Fruit fly (Drosophila melanogaster) S2 (cell line): ENCODE data around the gene AANATL2.

Experiments
- CG8478 ChIP-seq: fragments of >200 bp; optimal IDR thresholded peaks from 2 replicates; lab custom pipeline; 2018
- CTCF ChIP-seq, 2 experiments: fragments of >200 bp; optimal IDR thresholded peaks; 2 replicates each; lab custom pipeline; 2018

AANATL2 gene

DNA sequence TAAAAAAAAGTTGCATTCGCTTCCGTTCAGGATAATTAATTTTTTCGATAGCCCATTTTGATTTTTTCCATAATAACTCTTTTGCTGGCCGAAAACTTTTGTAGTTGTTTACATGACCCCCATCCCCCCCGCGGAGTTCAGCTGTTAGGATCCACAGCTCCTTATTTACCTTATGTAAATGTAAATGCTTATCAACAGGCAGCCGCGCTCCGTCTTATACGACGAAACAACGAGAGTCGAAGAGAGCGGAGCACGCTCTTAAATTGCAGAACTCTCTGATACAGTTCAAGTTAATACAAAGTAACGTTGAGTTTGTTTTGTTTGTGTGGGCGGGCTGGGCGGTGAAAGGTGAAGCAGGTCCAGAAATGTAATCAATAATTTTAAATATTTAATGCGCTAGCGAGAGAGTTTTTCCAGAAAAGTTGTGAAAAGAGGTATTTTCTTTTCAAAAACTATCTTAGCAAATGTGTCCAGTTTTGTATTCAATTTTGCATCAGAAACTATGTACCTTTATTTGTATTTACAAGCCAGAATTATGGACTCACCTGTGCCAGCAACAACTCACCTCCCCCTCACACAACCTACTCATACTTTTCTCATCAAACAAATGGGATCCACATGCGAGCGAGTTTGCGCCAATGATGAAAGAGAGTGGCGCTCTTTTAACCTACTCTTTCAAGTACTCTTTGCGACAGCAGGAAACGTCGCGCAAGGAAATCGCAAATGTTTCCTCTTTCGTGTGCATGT is 3.2 kb upstream of the AANATL2 start:
- TF ChIP-seq CG8478 (lab: Kevin White, UChicago) = no peak
- TF ChIP-seq CTCF (optimal IDR thresholded peaks at IDR 0.05; lab: Kevin White, UChicago) = no peak

DNA sequence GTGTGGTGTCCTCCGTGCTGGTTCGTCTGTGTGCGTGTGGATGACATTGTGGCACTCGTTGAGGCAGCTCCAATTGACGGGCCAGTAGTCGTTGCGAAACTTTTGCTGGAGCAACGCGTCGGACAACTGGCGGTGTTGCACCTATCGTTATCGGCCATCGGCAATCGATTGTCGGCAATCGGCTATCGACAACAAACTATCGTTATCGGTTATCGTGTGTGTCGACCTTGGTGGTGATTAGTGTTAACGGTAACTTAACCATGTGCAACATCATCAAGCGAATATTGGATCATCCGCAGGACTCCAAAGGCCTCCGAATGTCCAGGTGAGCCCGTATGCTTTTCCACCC is 2.7 kb upstream of the AANATL2 start, which contains the start of gene Ddr:
Gene Ddr, plus strand, starts transcription at position 119 of the 349 bp plus-strand sequence.
- TF ChIP-seq CG8478 (lab: Kevin White, UChicago) (no peak), CTCF (optimal IDR thresholded peaks at IDR 0.05; lab: Kevin White, UChicago) (no peak)

DNA sequence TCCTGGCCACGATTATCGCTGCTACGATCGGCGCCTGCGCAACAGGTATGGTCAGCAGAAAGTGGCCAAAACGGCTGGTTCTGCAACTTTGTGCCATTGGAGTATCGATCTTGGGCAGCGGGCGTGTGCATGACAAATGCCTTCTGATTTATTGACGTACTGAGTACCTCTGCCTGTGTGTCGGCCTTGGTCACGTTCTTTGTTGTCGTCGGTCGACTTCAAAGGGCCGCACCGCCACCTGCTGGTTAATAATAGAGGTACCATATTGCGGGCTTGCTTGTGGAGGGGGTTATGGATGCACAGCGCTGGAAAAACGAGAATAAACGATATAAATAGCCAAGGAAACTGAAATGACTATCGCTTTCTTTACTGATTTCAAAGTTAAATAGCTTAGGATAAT is 4.0 kb downstream of the AANATL2 start:
- TF ChIP-seq CG8478 (lab: Kevin White, UChicago) (no peak), CTCF (optimal IDR thresholded peaks at IDR 0.05; lab: Kevin White, UChicago) (peak; percentile 16 to 20)

DNA sequence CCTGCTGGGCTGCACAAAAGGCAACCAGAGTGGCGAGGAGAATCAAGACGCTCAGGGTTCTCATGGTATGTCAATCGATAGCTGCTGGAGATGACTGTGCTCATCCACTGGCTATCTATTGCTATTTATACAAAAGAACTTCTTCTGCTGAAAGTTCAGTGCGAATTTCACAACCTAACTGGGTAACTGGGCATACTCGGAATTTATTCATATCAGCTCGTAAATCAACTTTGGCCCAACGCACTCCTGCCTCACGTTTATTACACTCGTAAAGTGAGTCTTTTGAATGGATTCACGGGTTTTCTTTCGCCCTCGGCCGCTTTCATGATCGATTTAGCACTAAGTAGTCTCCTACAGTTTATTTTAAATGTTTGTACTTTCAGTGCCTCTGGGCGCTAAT is 8.7 kb downstream of the AANATL2 start, which contains the start of gene CG13983:
Gene CG13983, minus strand, starts transcription at position 101 of the 400 bp plus-strand sequence.
- TF ChIP-seq CG8478 (lab: Kevin White, UChicago) (no peak), CTCF (optimal IDR thresholded peaks at IDR 0.05; lab: Kevin White, UChicago) (no peak)

DNA sequence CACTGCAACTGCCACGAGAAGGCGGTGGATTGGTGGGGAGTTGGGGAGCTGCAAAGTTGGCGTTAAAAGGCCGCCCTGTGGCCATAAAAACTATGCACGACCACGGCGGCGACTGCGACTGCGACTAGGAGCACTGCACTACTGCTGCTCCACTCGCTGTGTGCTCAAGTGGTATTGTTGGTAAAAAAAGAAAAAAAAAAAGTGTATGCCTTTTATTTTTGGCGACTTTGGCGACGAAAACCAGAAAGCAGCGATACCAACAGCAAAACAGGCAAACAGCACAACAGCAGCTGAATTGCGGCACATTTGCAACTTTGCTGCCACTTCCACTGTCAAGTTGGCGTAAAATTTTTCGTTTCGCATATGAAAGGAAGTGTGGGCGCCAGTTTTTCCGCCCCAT is 15.7 kb downstream of the AANATL2 start:
- TF ChIP-seq CTCF (optimal IDR thresholded peaks at IDR 0.05; lab: Kevin White, UChicago) (no peak), CG8478 (lab: Kevin White, UChicago) (no peak)

DNA sequence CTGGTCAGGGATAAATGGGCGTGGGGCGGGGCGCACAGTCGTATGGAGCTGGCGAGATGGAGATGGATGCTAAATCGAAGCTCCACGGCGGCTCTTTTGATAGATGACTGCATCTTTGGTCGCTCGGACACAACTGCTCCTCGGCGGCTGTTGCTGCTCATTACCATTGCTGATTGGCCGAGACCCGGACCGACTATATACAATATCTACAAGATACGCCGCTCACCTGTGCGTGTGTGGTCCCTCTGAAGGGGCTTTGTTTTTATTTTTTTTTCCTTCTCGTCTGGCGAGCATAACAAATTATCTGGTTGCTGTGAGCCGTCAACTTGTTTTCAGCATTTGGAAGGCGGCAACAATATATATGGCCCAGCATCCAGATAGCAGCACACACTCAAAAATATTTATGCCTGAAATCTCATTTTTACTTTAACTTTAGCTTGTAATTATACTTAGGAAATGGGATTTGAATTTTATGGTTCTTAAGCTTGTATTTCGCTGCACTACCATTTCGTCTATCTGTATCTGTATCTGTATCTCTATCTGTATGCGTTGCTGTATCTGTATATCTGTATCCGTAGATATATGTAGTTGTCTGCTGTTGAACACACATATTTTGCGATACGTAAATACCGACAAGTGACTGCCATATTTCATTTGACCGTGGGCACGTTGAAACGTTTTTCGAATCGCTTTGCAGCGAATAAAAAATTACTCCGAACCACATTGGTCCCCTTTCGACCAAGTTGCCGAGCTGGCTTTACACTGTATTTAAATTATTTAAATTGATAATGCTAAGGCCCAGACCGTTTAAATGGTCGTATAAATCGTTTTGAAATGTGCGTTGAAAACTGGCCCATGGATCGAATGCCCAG is 18.5 kb downstream of the AANATL2 start:
- TF ChIP-seq CTCF (optimal IDR thresholded peaks at IDR 0.05; lab: Kevin White, UChicago) = no peak
- no peak for TF ChIP-seq CG8478 (lab: Kevin White, UChicago)

DNA sequence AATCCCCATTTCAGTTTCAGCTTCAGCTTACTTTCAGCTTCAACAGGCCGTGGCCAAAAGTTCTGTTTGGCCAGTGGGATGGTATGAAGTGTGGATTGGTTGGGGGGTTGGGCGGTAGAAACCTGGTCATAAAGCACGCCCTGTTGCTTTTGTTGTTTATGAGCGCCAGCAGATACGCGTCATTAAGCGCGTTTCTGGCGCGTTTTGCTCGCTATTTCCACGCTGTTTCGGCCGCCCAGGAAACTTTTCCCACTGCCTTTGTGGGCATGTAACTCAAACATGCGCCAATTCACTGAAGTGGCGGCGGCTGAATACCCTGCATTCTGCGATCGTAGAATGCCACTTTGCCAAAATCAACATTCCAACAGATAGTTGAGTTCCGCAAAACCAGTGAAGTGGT is 20.3 kb downstream of the AANATL2 start:
- TF ChIP-seq CTCF (optimal IDR thresholded peaks at IDR 0.05; lab: Kevin White, UChicago) (no peak), CG8478 (lab: Kevin White, UChicago) (no peak)

DNA sequence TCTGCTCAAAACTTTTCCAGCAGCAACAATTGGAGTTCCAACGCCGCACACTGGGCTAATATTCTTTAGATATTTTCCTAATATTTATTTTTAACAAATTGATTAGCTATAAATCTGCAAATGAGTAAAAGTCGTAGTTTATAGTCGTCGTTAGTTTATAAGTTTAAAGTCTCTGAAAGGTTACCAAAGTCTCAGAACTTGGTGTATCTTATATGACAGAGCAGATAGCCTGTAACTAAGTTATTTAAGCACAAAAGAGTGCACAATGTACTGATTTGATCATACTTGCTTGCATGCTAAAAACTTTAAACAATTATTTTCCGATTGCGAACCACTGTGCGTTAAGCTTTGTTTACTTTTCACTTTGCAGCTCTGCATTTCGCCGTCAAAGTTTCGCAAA is 21.2 kb downstream of the AANATL2 start:
- no peak for TF ChIP-seq CG8478 (lab: Kevin White, UChicago)

DNA sequence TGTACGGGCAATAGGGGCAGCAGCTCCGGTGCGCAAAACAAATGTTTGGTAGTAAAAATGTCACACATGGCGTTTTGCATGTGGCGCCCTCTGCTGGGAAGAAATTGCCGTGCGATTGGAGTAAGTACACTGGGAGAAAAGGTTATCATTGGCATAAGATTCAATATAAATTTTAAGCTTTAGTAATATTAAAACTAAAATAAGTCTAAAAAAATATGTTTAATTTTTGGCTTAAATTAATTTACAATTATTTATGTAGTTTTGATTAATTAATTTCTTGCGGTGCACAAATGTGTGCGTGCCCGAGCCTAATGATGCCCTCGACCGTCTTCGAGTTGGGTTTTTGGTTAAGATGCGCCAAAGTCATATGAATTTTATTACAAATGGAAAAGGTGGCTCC is 24.7 kb downstream of the AANATL2 start:
- no peak for TF ChIP-seq CG8478 (lab: Kevin White, UChicago)
- TF ChIP-seq CTCF (optimal IDR thresholded peaks at IDR 0.05; lab: Kevin White, UChicago) = peak; percentile 43 to 73

DNA sequence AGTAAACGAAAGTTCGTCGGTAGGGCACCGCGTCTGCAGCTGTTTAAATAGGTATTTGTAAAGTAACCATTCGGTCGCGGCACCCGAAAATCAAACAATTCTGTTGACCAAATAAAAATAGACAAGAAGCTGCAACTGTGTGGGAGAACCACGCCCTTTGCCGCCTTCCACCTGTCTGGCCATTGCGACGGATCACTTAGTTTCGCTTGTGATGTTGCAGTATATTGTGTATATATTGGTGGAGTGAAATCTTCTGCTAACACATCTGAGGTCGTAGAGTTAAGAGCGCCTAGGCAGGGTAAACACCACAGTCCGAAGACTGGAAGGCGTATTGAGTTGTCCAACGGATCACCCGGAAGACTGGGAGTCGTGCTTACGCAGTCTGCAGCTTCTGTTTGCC is 27.7 kb downstream of the AANATL2 start:
- TF ChIP-seq CG8478 (lab: Kevin White, UChicago) = no peak
- TF ChIP-seq CTCF (optimal IDR thresholded peaks at IDR 0.05; lab: Kevin White, UChicago) = no peak

DNA sequence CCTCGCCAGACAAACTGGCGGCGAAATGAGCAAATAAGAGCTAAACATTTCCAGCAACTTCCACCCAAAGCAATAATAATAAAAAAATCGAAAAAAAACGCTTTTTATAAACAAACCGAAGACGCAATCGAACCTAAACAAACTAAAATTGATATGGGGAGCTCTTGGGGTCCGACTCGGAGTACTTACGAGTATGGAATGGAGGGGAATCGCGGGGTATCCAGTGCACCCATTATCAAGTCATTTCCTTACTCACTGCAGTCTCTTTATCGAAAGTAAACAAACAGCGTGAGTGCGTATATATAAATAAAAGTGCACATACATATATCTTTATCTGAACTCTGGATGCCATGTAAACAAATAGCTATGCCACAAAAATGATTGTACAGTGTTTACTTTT is 35.9 kb downstream of the AANATL2 start:
- no peak for TF ChIP-seq CG8478 (lab: Kevin White, UChicago)
- no peak for TF ChIP-seq CTCF (optimal IDR thresholded peaks at IDR 0.05; lab: Kevin White, UChicago)

DNA sequence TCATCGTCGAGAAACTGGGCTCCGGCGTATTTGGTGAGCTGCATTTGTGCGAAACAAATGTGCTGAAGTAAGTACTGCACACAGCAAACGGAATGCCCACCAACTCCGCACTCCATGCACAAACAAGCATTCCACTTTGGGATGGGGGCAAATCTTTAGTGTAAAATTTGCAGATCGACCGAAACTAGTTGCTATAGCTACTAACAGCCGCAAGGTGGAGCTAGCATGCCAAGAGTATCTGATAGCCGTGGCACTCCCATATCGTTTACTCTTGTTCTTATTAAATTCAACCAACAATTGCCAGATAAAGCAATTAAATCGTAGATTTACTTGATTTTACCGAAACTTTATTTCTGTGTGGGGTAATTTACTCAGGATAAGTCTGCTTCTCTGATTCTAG is 46.0 kb downstream of the AANATL2 start:
- no peak for TF ChIP-seq CG8478 (lab: Kevin White, UChicago)
- peak; percentile 35 to 55 for TF ChIP-seq CTCF (optimal IDR thresholded peaks at IDR 0.05; lab: Kevin White, UChicago)
